Worm (Caenorhabditis elegans): ENCODE data around the gene agt-1.

agt-1 gene

DNA sequence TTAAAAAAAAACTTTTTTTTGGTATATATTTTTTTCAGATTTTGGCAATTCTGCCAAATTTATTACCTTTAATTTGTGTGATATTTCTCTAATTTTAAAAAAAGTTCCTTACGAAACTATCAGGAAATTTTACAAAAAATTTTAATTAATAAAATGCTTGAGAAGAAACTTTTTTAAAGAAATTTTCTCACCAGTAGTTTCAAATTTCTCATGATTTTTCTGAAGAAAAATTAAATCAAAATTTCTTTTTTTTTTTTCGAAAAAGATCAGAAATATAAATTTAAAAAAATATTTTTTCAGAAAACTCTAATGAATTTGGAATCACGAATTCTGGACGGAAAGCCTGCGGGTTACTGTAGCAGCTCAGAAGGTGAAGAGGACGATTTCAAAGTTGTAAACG, 8.5 kb upstream of the agt-1 start, which contains the start of gene mau-8:
Gene mau-8, plus strand, starts transcription at position 301 of the 400 bp plus-strand sequence.
- TF ChIP-seq T22C8.4 (GFP tag; IDR thresholded peaks at IDR 0.05) (no peak), tab-1 (GFP tag; IDR thresholded peaks at IDR 0.05) (no peak), ref-1 (GFP tag; conservative IDR thresholded peaks at IDR 0.05) (no peak), flt-1 (GFP tag; IDR thresholded peaks at IDR 0.05) (no peak)

DNA sequence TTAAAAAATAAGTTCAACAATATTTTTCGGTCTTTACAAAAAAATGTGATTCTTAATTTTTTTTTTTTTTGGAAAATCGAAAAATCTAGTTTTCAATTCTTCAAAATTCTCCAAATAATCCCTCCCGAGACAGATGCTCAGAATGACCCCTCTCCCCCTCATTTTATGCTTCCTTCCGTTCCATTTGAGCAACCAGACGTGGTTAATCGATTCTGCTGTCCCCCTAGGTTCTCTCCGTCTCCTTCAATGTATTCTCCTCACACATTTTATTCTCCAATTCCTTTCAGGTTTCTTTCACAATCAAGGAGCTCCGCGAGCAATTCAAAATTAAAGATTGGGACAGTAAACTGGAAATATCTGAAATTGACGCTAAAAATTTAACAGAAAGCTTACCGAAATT, 5.7 kb upstream of the agt-1 start:
- TF ChIP-seq med-1 (GFP tag; optimal IDR thresholded peaks at IDR 0.05; ENCODE audit: insufficient read depth) = no peak
- no peak for TF ChIP-seq ref-1 (GFP tag; conservative IDR thresholded peaks at IDR 0.05)
- peak; percentile 55 for TF ChIP-seq T22C8.4 (GFP tag; IDR thresholded peaks at IDR 0.05)
- TF ChIP-seq flt-1 (GFP tag; IDR thresholded peaks at IDR 0.05) = no peak
- TF ChIP-seq ztf-23 (GFP tag; IDR thresholded peaks at IDR 0.05) = no peak

DNA sequence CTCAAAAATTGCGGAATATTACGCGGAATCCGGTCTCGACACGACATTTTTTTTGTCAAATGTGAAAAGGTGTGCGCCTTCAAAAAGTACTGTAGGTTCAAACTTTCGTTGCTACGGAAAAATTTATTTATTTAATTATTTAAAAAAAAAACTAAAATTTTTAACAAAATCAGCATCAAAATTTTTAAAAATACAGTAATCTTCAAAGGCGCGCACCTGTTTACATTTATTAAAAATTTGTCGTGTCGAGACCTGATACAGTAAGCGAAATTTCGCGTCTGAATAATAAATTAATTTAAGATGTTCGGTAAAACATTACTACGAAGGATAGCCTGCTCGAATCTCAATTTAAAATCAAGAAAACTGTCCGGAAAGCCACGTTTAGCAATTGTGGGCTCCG, 2.5 kb upstream of the agt-1 start, which contains the start of gene Y62E10A.6:
Gene Y62E10A.6, plus strand, starts transcription at position 301 of the 400 bp plus-strand sequence.
- TF ChIP-seq ztf-29 (GFP tag; IDR thresholded peaks at IDR 0.05) (no peak), cog-1 (tag; optimal IDR thresholded peaks at IDR 0.05) (no peak), flt-1 (GFP tag; IDR thresholded peaks at IDR 0.05) (no peak), ref-1 (GFP tag; conservative IDR thresholded peaks at IDR 0.05) (no peak), med-1 (GFP tag; optimal IDR thresholded peaks at IDR 0.05; ENCODE audit: insufficient read depth) (no peak), T22C8.4 (GFP tag; IDR thresholded peaks at IDR 0.05) (no peak), tab-1 (GFP tag; IDR thresholded peaks at IDR 0.05) (no peak), ztf-23 (GFP tag; IDR thresholded peaks at IDR 0.05) (no peak), klf-2 (GFP tag; conservative IDR thresholded peaks at IDR 0.05) (no peak)

DNA sequence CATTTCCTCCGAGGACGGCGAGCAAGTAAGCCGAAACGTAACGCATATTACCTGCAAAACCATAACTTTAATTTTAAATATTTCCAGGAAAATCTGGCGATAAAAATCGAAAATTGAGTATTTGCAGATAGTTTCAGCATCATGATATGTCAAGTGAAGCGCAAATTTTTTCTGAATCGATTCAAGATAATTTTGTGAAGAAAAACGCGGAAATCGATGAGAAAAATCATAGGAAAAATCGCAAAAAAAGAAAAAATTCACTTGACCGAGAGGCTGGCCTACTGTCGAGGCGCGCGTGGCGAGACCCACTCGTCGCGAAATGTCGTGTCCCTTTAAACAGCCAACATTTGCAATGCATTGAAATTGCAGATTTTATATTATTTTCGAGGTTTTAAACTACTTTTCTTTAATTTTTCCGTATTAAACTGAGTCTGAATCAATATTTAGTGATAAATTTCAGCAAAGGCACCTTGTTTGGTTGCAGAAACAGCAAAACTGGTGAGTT, 1.1 kb upstream of the agt-1 start, which contains the start of the genes rla-2, popl-7 and Y62E10A.24:
Gene rla-2, minus strand, starts transcription at position 51 of the 505 bp plus-strand sequence.
Gene popl-7, plus strand, starts transcription at position 455 of the 505 bp plus-strand sequence.
Gene Y62E10A.24, plus strand, starts transcription at position 476 of the 505 bp plus-strand sequence.
- TF ChIP-seq flt-1 (GFP tag; IDR thresholded peaks at IDR 0.05) (no peak), med-1 (GFP tag; optimal IDR thresholded peaks at IDR 0.05; ENCODE audit: insufficient read depth) (no peak), ref-1 (GFP tag; conservative IDR thresholded peaks at IDR 0.05) (no peak), T22C8.4 (GFP tag; IDR thresholded peaks at IDR 0.05) (no peak), tab-1 (GFP tag; IDR thresholded peaks at IDR 0.05) (no peak), ztf-29 (GFP tag; IDR thresholded peaks at IDR 0.05) (no peak), ztf-23 (GFP tag; IDR thresholded peaks at IDR 0.05) (no peak), klf-2 (GFP tag; conservative IDR thresholded peaks at IDR 0.05) (no peak), cog-1 (tag; optimal IDR thresholded peaks at IDR 0.05) (no peak)

DNA sequence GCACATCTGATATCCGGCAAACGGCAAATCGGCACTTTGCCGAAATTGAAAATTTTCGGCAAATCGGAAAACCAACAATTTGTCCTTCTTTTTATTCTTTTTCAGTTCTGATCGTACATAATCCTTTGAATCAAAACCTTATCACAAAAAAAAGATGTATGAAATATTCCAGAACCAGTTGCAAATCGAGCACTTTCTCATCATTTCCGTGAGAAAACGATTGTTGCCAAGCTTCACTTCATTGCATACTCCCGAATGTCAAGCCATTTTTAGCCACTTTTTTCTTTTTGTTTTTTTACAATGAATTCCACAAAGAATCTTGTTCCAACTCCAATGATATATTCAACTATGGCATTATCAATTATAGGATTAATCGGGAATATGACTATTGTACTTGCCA, 4.3 kb downstream of the agt-1 start, which contains the start of gene srsx-25:
Gene srsx-25, plus strand, starts transcription at position 301 of the 400 bp plus-strand sequence.
- no peak for TF ChIP-seq cog-1 (tag; optimal IDR thresholded peaks at IDR 0.05)

DNA sequence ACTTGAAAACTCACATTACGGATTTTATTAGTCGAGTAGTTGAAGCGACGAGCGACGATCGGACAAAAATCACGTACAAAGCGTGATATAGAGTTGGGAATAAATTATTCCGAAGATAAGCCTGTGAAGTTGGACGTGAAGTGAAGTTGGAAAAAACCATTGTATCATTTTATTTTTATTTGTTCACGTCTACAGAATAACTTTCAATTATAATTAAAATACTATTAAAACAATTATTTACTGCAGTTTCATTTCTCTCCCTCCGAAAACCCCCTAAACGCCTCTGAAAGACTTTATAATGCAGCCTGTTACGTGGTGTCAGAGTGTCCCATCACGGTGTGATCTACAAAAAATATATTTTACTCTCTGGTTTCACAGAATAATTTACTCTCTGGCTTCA, 9.1 kb downstream of the agt-1 start, which contains the start of gene Y62E10A.3:
Gene Y62E10A.3, minus strand, starts transcription at position 101 of the 400 bp plus-strand sequence.
- TF ChIP-seq cog-1 (tag; optimal IDR thresholded peaks at IDR 0.05) (no peak), klf-2 (GFP tag; conservative IDR thresholded peaks at IDR 0.05) (no peak), flt-1 (GFP tag; IDR thresholded peaks at IDR 0.05) (no peak), ref-1 (GFP tag; conservative IDR thresholded peaks at IDR 0.05) (no peak), T22C8.4 (GFP tag; IDR thresholded peaks at IDR 0.05) (no peak), ztf-23 (GFP tag; IDR thresholded peaks at IDR 0.05) (no peak), ztf-29 (GFP tag; IDR thresholded peaks at IDR 0.05) (no peak), tab-1 (GFP tag; IDR thresholded peaks at IDR 0.05) (no peak), med-1 (GFP tag; optimal IDR thresholded peaks at IDR 0.05; ENCODE audit: insufficient read depth) (no peak)

DNA sequence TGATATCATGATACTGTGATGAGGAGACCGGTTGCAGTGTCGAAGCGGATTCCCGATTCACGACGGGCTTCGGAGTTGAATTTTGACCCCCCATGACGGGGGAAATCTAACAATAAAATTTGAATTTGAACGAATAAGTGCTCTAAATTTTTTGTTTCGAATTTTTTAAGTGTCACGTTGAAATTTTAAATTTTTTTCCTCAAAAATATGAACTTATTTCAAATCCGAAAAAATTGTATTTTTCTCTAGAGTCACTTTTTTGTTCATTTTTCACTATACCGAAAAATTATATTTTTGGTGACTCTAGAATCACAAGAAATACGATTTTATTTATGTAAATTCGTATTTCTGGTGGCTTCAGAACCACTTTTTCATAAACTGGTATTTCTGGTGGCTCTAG, 10.7 kb downstream of the agt-1 start, which contains the start of gene W02A2.8:
Gene W02A2.8, minus strand, starts transcription at position 101 of the 400 bp plus-strand sequence.
- TF ChIP-seq tab-1 (GFP tag; IDR thresholded peaks at IDR 0.05) (no peak), cog-1 (tag; optimal IDR thresholded peaks at IDR 0.05) (no peak), med-1 (GFP tag; optimal IDR thresholded peaks at IDR 0.05; ENCODE audit: insufficient read depth) (no peak), klf-2 (GFP tag; conservative IDR thresholded peaks at IDR 0.05) (no peak), ztf-29 (GFP tag; IDR thresholded peaks at IDR 0.05) (no peak)

DNA sequence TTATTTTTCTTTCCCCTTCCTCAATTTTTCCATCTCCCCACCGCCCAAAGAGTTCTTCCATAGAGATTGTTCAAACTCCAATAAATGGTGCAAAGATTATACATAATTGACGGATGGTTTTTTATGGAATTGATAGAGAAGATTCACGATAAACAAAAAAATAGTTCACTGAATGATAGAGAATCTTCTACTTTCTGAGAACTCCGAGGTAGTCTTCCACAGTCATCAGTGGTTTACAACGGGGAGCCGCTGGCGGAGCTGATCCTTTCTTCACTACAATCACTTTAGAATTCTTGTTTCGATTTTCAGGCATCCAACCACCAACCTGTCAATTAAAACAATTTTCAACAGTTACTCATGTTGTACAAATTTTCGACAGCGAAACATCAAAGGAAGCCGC, 13.2 kb downstream of the agt-1 start:
- TF ChIP-seq ztf-23 (GFP tag; IDR thresholded peaks at IDR 0.05) (no peak), tab-1 (GFP tag; IDR thresholded peaks at IDR 0.05) (no peak), klf-2 (GFP tag; conservative IDR thresholded peaks at IDR 0.05) (no peak), med-1 (GFP tag; optimal IDR thresholded peaks at IDR 0.05; ENCODE audit: insufficient read depth) (no peak), T22C8.4 (GFP tag; IDR thresholded peaks at IDR 0.05) (no peak), cog-1 (tag; optimal IDR thresholded peaks at IDR 0.05) (no peak), ztf-29 (GFP tag; IDR thresholded peaks at IDR 0.05) (no peak), ref-1 (GFP tag; conservative IDR thresholded peaks at IDR 0.05) (no peak), flt-1 (GFP tag; IDR thresholded peaks at IDR 0.05) (no peak)

DNA sequence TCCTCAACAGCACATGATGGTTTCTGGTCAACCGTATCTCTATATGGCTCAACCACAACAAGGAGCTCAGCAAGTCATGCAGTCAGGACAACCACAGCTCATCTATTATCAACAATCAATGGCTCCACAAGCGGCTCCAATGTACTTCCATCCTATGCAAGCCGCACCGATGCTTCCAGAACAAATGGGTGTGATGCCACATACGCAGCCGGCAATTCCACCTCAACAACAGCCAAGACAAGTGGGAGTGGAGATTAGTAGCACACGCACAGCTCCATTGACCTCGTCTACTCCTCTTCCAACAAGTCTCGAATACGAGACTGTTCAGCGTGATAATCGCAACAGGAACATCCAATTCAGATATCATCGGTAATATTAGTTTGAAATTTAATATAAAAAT, 15.2 kb downstream of the agt-1 start:
- TF ChIP-seq ztf-23 (GFP tag; IDR thresholded peaks at IDR 0.05) = no peak
- TF ChIP-seq med-1 (GFP tag; optimal IDR thresholded peaks at IDR 0.05; ENCODE audit: insufficient read depth) = no peak

DNA sequence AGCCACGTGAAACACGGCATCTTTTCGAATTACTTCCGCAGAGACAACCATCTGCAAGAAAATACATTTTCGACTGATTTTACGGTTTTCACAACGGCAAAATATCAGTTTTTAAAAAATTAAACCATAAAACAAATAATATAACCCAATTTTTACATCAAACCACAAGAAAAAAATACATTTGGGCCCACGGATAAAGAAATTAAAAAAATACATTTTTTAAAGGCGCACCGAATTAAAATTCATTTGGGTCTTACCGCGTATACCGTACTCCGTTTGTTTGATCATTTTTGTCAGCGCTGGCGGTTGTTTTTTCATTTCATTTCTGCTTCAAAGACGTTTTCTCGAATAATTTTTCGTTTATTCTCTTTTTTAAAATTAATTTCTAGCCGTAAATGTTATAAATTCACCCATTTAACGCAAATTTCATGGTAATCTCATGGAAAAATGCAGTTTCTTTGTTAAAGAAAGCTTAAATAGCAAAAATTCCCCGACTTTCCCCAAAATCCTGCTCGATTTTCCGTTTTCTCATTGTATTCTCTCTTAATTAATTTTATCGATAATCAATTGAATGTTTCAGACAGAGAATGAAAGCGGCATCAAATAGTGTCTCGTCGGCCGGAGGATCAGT, 16.0 kb downstream of the agt-1 start, which contains the start of the genes rec-8 and mex-5:
Gene rec-8, minus strand, starts transcription at position 51 of the 631 bp plus-strand sequence.
Gene mex-5, plus strand, starts transcription at position 581 of the 631 bp plus-strand sequence.
- TF ChIP-seq klf-2 (GFP tag; conservative IDR thresholded peaks at IDR 0.05) (no peak), cog-1 (tag; optimal IDR thresholded peaks at IDR 0.05) (no peak), tab-1 (GFP tag; IDR thresholded peaks at IDR 0.05) (no peak), T22C8.4 (GFP tag; IDR thresholded peaks at IDR 0.05) (no peak), ztf-23 (GFP tag; IDR thresholded peaks at IDR 0.05) (no peak), flt-1 (GFP tag; IDR thresholded peaks at IDR 0.05) (no peak), med-1 (GFP tag; optimal IDR thresholded peaks at IDR 0.05; ENCODE audit: insufficient read depth) (no peak), ztf-29 (GFP tag; IDR thresholded peaks at IDR 0.05) (no peak), ref-1 (GFP tag; conservative IDR thresholded peaks at IDR 0.05) (no peak)

Data from whole organism, midembryonic.